Worm (Caenorhabditis elegans) whole organism, L4/young adult: ENCODE results near the gene gro-1.
A peak's percentile ranks its signal among the peaks of the same experiment; 100 is the strongest.

Experiments used
- W03F9.2 ChIP-seq: fragments of 150-350 bp; optimal IDR thresholded peaks from 2 replicates; lab custom pipeline; 2014; ENCODE audit warnings: missing biosample characterization, missing genetic modification characterization
- dao-5 ChIP-seq: sonication (generic microtip); optimal IDR thresholded peaks from 2 replicates; lab custom pipeline; 2016; ENCODE audit warnings: missing genotype, missing genetic modification characterization, moderate library complexity, missing compliant biosample characterization
- him-1 ChIP-seq: sonication (generic microtip); optimal IDR thresholded peaks from 2 replicates; lab custom pipeline; 2016; ENCODE audit warnings: missing genotype, missing genetic modification reagents, missing genetic modification characterization, missing compliant biosample characterization

The gro-1 gene

DNA sequence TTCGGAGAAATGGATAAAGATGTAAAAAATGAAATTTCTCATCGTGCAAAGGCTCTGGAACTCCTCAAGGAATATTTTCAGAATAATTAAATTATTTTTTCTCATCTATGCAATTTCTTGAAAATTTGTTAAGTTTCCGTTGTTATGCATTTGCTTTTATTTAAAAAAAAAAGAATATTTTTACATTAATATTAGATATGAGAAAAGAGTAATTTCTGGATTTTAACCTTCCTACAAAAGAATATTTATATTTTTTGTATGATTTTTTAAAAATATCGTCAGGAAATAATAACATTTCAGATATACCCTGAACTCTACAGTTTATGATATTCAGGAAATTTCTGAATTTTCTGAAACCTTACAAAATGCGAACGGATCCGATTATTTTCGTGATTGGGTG is at the start of gene gro-1:
TSS of gene gro-1 (plus strand) at position 301 of the 400 bp plus-strand sequence.
- no peak for TF ChIP-seq him-1
- TF ChIP-seq dao-5 (tag; lab: Kevin White, UChicago) = no peak
- no peak for TF ChIP-seq W03F9.2

DNA sequence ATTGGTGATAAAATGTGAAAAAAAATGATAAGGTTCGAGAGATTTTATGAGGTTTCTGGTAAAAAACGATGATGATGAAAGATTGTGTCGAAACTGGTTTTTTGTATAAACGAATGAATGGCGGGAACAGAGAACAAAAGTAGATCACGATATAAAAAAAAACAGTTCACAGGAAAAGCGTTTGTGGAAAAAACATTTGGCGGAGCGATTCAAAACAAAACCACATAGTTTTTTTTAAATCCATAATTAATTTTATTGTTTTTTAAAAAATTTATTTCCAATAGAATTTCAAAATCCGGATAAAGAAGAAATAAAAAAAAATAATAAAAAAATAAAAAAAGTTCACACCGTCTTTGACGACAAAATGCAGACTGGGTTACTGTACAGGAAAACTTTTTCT is 49.5 kb upstream of the gro-1 start, which contains the start of gene ZC155.4:
TSS of gene ZC155.4 (minus strand) at position 101 of the 400 bp plus-strand sequence.
- TF ChIP-seq W03F9.2 = no peak
- TF ChIP-seq dao-5 (tag; lab: Kevin White, UChicago) = no peak
- no peak for TF ChIP-seq him-1

DNA sequence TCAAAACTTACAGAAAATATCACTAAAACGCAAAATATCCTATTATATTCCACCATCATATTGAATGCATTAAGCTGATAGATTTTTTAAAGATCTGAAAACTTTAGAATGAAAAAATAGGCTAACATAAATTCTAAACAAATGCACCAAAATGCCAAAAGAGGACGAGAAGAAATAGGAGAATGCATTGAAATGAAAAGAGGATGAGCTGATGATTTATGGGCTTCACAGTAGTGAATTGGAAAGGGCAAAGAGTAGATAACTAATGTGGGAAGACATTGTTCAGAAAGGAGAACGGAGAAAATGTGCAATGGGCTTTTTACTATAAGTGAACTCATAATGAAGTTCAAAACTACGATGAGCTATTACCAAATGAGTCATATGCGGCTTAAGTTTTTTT is 47.4 kb upstream of the gro-1 start, which contains the start of gene cutl-19:
TSS of gene cutl-19 (minus strand) at position 101 of the 400 bp plus-strand sequence.
- TF ChIP-seq him-1 (no peak), W03F9.2 (no peak), dao-5 (tag; lab: Kevin White, UChicago) (no peak)

DNA sequence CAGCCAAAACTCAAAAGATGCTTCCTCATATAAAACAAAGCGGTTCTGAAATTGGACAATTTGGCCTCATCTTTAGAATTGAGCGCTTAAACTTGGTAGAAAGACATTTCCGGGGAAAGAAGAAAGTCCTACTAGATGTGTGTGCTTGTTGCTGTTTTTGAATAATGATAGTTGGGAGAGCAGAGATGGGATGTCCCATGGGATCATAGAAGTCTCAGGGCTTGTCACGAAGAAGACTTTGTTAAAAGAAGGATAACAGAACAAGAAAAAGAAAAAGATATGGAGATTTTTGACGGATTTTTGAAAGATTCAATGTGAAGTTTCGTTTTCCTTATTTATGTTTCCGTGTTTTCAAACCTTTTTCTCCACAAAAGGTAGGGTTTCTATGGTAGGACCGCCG is 46.2 kb upstream of the gro-1 start, which contains the start of gene ZC155.2:
TSS of gene ZC155.2 (plus strand) at position 301 of the 400 bp plus-strand sequence.
- TF ChIP-seq him-1 (no peak), dao-5 (tag; lab: Kevin White, UChicago) (no peak), W03F9.2 (no peak)

DNA sequence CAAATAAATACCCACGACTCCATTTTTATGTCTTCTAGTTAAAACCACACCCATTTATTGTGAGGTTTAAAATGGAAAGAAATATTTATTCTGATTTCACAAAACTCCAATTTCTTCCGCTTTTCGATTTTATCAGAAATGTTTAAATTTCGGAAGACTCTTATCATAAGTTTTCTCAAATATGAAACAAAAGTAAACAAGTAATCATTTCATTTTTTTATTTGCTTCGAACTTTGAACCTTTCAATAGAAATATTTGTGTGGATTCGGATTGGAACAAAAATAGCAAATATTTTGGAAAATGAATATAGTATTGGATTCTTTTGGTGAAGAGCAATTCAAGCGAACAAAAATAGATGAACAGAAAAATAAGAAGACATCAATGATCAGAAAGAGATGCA is 43.1 kb upstream of the gro-1 start:
- TF ChIP-seq him-1 (no peak), W03F9.2 (no peak), dao-5 (tag; lab: Kevin White, UChicago) (no peak)

DNA sequence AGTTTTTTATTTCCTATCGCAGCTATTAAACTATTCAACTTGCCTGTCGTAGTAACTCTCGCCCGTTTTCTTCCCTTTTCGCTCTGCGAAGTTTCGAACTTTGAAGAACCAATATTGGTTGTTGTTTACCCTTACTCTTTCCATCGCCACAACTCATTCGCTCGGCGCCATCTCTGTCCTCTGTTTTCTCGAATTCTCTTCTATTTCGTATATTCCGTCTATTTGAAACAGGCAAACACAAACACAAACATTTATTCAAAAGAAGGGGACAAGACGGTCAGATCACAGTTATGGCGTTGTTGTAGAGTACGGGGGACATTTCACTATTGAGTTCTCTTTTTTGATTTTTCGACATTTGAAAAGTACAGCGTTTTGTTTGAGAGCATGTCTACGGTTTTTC is 42.1 kb upstream of the gro-1 start:
- TF ChIP-seq him-1 = no peak
- TF ChIP-seq W03F9.2 = no peak
- TF ChIP-seq dao-5 (tag; lab: Kevin White, UChicago) = no peak

DNA sequence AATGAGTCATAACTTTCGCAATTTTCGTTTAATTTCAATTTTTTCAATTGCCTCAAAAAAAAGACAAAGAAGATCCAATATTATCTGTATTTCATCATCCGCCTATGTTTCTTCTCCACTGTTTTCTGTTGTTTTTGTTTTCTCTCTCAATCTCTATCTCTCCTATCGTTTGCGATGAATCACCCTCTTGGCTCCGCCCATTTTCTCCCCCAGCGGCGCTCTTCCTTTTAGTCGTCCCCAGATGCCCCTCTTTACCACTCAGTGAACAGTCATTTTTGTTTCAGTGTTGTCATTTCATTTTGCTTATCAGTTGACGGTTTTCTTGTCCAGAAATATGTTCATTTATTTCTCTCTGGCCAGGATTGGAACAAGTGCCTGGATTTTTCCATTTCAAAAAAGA is 40.0 kb upstream of the gro-1 start:
- TF ChIP-seq W03F9.2 (no peak), him-1 (no peak), dao-5 (tag; lab: Kevin White, UChicago) (no peak)

DNA sequence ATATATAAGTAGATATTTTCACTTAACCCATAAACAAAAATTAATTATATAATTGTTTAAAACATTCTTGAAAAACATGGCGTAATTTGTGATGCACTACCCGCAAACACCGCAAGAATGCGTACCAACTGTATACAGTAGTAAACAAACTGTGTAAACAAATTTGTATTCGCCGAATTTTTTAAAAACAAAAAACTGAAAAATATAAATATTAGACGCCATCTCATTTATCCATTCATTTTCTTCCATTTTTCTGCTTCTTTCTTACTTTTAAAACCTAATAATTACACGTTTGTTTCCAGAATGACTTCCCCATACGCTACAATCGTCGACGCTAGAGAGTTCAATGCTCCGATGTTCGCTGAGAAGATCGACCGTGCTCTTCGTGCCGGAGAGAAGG is 39.6 kb upstream of the gro-1 start, which contains the start of gene nex-1:
TSS of gene nex-1 (plus strand) at position 301 of the 400 bp plus-strand sequence.
- TF ChIP-seq him-1 = no peak
- no peak for TF ChIP-seq dao-5 (tag; lab: Kevin White, UChicago)
- TF ChIP-seq W03F9.2 = peak; percentile 17

DNA sequence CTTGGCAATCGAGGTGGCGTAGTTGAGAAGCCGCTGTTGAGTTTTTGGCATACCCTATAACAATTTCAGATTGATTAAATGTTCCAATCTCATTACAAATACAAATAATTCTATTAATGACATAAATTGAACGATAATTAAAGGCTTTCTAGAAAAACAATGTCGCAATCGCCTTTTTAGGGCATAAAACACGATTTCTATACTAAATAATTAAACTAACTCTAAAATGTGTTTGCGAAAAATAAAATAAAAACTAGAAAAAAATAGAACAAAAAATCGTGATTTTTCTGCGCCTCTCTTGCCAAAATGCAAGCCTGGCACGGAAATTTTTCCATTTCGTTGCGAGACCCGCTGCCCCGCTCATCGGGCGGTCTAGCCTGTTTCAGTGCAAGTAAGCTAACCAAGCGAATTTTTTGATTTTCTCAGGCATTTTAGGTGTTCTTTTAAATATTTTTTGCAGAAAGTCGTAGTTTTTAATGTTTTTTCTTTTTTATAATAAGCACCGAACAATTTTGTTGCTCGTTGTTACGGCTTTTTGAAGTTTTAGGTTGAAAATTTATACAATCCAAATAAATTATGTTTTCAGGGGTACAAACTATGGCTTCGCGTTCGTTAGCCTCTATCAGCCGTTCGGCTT is 37.0 kb upstream of the gro-1 start, which contains the start of the genes C34E10.12, C34E10.10 and atp-2:
TSS of gene C34E10.12 (minus strand) at position 51 of the 637 bp plus-strand sequence.
TSS of gene C34E10.10 (minus strand) at position 54 of the 637 bp plus-strand sequence.
TSS of gene atp-2 (plus strand) at position 587 of the 637 bp plus-strand sequence.
- TF ChIP-seq W03F9.2 (peak; percentile 89), him-1 (peak; percentile 7), dao-5 (tag; lab: Kevin White, UChicago) (no peak)

DNA sequence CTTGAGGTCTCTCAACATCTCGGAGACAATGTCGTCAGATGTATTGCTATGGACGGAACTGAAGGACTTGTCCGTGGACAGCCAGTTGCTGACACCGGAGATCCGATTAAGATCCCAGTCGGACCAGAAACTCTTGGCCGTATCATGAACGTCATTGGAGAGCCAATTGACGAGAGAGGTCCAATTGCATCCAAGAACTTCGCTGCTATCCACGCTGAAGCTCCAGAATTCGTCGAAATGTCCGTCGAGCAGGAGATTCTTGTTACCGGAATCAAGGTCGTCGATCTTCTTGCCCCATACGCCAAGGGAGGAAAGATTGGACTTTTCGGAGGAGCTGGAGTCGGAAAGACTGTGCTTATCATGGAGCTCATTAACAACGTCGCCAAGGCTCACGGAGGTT is 36.1 kb upstream of the gro-1 start:
- no peak for TF ChIP-seq W03F9.2
- no peak for TF ChIP-seq him-1
- TF ChIP-seq dao-5 (tag; lab: Kevin White, UChicago) = no peak

DNA sequence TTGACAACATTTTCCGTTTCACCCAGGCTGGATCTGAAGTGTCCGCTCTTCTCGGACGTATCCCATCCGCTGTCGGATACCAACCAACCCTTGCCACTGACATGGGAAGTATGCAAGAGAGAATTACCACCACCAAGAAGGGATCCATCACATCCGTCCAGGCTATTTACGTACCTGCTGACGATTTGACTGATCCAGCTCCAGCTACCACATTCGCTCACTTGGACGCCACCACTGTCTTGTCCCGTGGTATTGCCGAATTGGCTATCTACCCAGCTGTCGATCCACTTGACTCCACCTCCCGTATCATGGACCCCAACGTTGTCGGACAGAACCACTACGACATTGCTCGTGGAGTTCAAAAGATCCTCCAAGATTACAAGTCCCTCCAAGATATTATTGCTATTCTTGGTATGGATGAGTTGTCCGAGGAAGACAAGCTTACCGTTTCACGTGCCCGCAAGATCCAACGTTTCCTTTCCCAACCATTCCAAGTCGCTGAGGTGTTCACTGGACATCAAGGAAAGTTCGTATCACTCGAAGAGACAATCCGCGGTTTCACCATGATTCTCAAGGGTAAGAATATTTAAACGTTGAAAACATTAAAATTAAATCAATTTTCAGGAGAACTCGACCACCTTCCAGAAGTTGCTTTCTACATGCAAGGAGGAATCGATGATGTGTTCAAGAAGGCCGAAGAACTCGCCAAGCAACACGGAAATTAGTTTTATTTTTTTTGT is 35.2 kb upstream of the gro-1 start:
- TF ChIP-seq W03F9.2 (no peak), dao-5 (tag; lab: Kevin White, UChicago) (no peak), him-1 (no peak)

DNA sequence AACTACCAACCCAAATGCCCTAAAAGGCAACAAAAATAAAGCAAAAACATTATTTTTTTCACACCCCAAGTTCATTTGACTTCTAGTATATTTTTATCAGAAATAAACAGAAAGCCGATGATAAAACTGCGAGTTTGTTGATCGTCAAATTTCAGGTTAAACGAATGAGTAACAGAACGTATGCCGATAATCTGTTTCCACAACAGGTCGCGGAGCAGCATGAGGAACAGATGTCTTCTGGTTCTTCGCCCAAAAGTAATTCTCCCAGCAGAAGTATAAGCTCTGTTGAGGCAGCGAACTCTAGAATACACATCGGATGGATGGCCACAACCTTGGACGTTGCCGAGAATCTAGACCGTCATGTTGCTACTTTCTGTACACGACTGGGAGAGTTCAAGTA is 34.5 kb upstream of the gro-1 start, which contains the start of gene prmt-5:
TSS of gene prmt-5 (plus strand) at position 141 of the 400 bp plus-strand sequence.
- TF ChIP-seq dao-5 (tag; lab: Kevin White, UChicago) = no peak
- TF ChIP-seq him-1 = no peak
- no peak for TF ChIP-seq W03F9.2

DNA sequence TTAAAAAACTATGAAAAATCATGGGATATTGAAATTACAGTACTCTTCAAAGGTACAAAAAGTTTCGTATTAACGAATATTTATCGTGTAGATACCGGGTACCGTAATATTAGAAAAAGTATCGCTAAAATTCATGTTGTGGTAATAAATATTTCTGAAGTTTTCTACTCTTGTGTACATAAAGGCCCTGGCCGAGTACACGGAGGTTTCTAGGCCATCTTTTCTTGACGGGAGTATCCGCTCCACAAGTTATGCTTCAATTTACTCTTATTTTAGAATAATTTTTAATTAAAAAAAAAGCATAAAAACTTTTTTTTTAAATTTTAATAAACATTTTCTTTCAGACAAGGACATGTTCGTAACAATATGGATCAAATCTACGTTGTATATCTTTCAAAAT is 31.8 kb upstream of the gro-1 start:
- TF ChIP-seq W03F9.2 = no peak
- TF ChIP-seq dao-5 (tag; lab: Kevin White, UChicago) = no peak
- TF ChIP-seq him-1 = no peak

DNA sequence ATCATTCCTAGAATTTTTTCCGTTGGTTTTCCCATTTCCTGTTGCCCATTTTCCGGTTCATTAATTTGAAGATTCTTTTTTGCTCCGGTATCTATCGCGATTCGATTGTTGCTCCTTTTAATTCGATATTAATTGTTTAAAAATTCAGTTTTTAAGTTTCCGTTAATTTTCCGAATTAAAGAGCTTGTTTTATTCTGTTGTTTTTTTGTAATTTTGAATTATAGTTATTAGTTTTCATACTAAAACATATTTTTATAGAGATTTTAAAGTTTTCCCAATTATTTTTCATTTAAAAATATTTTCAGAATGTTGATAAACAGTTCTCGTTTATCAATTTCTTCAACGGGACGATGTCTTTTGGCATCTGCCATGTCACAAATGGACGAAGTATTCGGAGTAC is 30.6 kb upstream of the gro-1 start, which contains the start of gene mrps-26:
TSS of gene mrps-26 (plus strand) at position 301 of the 400 bp plus-strand sequence.
- TF ChIP-seq dao-5 (tag; lab: Kevin White, UChicago) = no peak
- no peak for TF ChIP-seq W03F9.2
- no peak for TF ChIP-seq him-1

DNA sequence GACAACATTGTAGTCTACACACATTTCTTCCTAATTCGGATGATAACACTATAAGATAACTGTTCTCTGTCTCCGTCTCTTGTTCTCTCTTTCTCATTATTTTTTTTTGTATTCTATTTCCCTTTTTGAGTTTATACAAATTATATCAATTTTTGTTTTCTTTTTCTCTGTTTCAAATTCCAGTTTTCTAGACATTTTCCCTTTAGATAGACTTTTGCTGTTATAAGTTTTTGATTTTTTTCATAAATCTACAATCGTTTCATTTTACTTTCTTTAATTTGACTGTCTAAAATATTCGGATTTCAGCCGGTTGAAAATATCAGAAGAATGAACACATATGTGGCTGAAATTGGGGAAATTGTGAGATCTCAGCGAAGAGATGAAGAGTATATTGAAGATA is 28.8 kb upstream of the gro-1 start, which contains the start of gene prx-10:
TSS of gene prx-10 (plus strand) at position 301 of the 400 bp plus-strand sequence.
- TF ChIP-seq W03F9.2 (no peak), him-1 (no peak), dao-5 (tag; lab: Kevin White, UChicago) (no peak)
